Worm (Caenorhabditis elegans) whole organism, L4 larva: ENCODE measurements around the gene sams-5.

ENCODE experiments used
- F10B5.3 ChIP-seq: sonication (generic microtip); optimal IDR thresholded peaks from 2 replicates; lab custom pipeline; 2016; ENCODE audit warnings: mild to moderate bottlenecking, missing genetic modification characterization, missing compliant biosample characterization
- Y75B8A.6 ChIP-seq: fragments of 200-800 bp; sonication (Bioruptor generic); IDR thresholded peaks from 2 replicates; pipeline ENCODE4 v1.3.6; 2022; ENCODE audit warnings: missing genetic modification reagents, missing genetic modification characterization, missing compliant biosample characterization
- ceh-82 ChIP-seq: sonication (generic microtip); optimal IDR thresholded peaks from 2 replicates; lab custom pipeline; 2017; ENCODE audit warnings: missing biosample characterization, missing genetic modification characterization
- daf-16 ChIP-seq, 3 experiments: sonication (generic microtip); optimal IDR thresholded peaks; 2 replicates each; lab custom pipeline; 2016 to 2017; ENCODE audit warnings: missing genetic modification characterization in 3 of 3, missing genetic modification reagents in 3 of 3, mild to moderate bottlenecking in 2 of 3, missing compliant biosample characterization in 2 of 3, missing biosample characterization in 1 of 3, moderate library complexity in 1 of 3
- hlh-30 ChIP-seq: sonication (generic microtip); optimal IDR thresholded peaks from 2 replicates; lab custom pipeline; 2017; ENCODE audit warnings: antibody characterized with exemption, mild to moderate bottlenecking, missing genetic modification characterization, missing compliant biosample characterization; ENCODE audit not compliant: insufficient read depth
- lin-15B ChIP-seq: fragments of 150-350 bp; sonication (generic microtip); optimal IDR thresholded peaks from 3 replicates; lab custom pipeline; 2014; ENCODE audit warnings: missing biosample characterization, missing genetic modification characterization
- lin-39 ChIP-seq: fragments of 150-350 bp; optimal IDR thresholded peaks from 2 replicates; lab custom pipeline; 2014; ENCODE audit warnings: missing biosample characterization, missing genetic modification reagents, missing genetic modification characterization
- nhr-77 ChIP-seq: fragments of 150-350 bp; optimal IDR thresholded peaks from 2 replicates; lab custom pipeline; 2014; ENCODE audit warnings: missing biosample characterization, missing genetic modification characterization
- snpc-4 ChIP-seq: fragments of 150-350 bp; optimal IDR thresholded peaks from 2 replicates; lab custom pipeline; 2014; ENCODE audit warnings: missing biosample characterization, missing genetic modification characterization
- unc-39 ChIP-seq: sonication (generic microtip); optimal IDR thresholded peaks from 2 replicates; lab custom pipeline; 2017; ENCODE audit warnings: missing biosample characterization, missing genetic modification characterization
- zfp-3 ChIP-seq: fragments of 200-800 bp; sonication (Bioruptor generic); conservative IDR thresholded peaks from 2 replicates; pipeline ENCODE4 v1.3.6; 2022; ENCODE audit warnings: missing genetic modification reagents, missing genetic modification characterization, missing compliant biosample characterization

- TF ChIP-seq lin-15B (no peak), daf-16 (GFP tag; optimal IDR thresholded peaks at IDR 0.05; lab: Kevin White, UChicago) (no peak), daf-16 (tag; optimal IDR thresholded peaks at IDR 0.05; lab: Kevin White, UChicago) (no peak), unc-39 (no peak), hlh-30 (tag; lab: Kevin White, UChicago) (no peak), nhr-77 (no peak), Y75B8A.6 (GFP tag; lab: Robert Waterston, UW) (no peak), ceh-82 (tag; lab: Kevin White, UChicago) (no peak), lin-39 (tag; lab: Kevin White, UChicago) (no peak), F10B5.3 (tag; lab: Kevin White, UChicago) (no peak), snpc-4 (no peak), zfp-3 (GFP tag; lab: Robert Waterston, UW) (no peak)
Measured at ce11 chrIV:6307439-6307838, 28.1 kb upstream of the sams-5 start, which contains the start of gene csp-2.
